Fruit fly (Drosophila melanogaster): Measurements from ENCODE around the gene CG10877.

CG10877 gene

DNA sequence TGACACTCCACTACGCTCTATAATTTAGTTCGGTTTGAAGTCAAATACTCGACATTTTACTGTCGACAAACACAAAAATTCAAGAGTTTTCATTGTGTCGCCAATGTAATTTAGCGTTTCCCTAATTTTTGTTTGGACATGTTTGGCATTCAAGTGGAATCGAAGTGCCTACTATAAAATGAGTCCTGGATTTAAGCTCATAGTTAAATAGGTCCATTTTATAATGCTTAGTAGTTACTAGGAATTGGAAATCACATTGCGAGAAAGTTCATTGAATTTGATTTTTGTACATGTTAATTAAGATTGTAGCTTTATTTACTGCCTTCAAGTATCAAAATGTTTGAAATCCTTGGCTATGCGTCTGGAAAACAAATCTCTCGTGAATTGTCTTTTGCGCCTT lies 9.6 kb downstream of the CG10877 start, which contains the start of gene att-ORFB:
Gene att-ORFB, minus strand, starts transcription at position 101 of the 400 bp plus-strand sequence.
- TF ChIP-seq insv (optimal IDR thresholded peaks at IDR 0.05): no peak
- no peak for TF ChIP-seq h (optimal IDR thresholded peaks at IDR 0.05)
- TF ChIP-seq ttk (optimal IDR thresholded peaks at IDR 0.05): no peak
- TF ChIP-seq psq (optimal IDR thresholded peaks at IDR 0.05): no peak
- no peak for TF ChIP-seq Sin3A (optimal IDR thresholded peaks at IDR 0.05)
- TF ChIP-seq Myc (optimal IDR thresholded peaks at IDR 0.05): no peak

DNA sequence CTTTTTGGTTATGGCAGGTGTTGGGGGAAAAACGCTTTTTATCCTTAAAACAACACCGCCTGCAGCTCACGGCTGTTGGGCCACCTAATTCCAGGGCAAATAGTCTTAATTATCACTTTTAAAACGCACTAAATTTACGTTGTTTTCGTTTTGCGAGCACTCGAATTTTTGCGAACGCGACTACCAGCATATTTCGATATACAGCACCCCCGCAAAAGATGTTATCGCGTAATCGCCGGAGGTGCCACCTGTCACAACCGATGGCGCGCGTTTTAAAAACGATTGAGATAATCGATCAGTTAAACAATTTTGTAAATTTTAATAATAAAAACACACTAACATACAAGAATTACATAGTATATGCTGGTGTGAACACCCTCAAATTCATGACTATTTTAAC lies 11.8 kb downstream of the CG10877 start, which contains the start of gene Stat92E:
Gene Stat92E, minus strand, starts transcription at position 219 of the 400 bp plus-strand sequence.
- TF ChIP-seq Sin3A (optimal IDR thresholded peaks at IDR 0.05) (no peak), psq (optimal IDR thresholded peaks at IDR 0.05) (no peak), ttk (optimal IDR thresholded peaks at IDR 0.05) (no peak), insv (optimal IDR thresholded peaks at IDR 0.05) (no peak), Myc (optimal IDR thresholded peaks at IDR 0.05) (no peak), h (optimal IDR thresholded peaks at IDR 0.05) (no peak)

DNA sequence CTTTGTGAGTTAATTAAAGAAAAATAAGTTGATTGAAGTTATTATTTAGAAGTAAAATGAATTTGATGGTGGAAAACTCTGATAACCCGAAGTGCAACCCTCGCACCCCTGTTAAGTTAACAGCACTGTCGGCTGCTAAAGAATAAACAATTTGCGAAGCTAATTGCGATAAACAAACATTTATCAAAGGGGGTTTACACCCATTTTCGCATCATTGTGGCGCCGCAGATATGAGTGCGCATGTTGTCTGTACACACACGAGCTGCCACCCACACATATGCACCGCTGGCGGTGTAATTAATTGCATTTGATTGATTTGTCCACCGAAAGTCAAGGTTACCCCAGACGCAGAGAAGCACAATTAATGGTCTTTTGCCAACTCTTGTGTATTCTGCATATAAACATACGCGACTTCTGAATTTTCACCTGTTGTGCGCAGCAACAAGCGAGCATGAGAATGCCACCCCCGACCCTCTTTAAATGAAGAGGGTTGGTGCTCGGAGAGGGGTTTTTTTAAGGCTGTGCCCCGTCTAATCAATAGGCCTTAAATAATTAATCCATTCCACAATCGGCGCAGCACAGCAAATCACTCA lies 12.3 kb downstream of the CG10877 start:
- TF ChIP-seq insv (optimal IDR thresholded peaks at IDR 0.05) (no peak), h (optimal IDR thresholded peaks at IDR 0.05) (no peak), Sin3A (optimal IDR thresholded peaks at IDR 0.05) (no peak), ttk (optimal IDR thresholded peaks at IDR 0.05) (no peak), psq (optimal IDR thresholded peaks at IDR 0.05) (no peak), Myc (optimal IDR thresholded peaks at IDR 0.05) (no peak)

DNA sequence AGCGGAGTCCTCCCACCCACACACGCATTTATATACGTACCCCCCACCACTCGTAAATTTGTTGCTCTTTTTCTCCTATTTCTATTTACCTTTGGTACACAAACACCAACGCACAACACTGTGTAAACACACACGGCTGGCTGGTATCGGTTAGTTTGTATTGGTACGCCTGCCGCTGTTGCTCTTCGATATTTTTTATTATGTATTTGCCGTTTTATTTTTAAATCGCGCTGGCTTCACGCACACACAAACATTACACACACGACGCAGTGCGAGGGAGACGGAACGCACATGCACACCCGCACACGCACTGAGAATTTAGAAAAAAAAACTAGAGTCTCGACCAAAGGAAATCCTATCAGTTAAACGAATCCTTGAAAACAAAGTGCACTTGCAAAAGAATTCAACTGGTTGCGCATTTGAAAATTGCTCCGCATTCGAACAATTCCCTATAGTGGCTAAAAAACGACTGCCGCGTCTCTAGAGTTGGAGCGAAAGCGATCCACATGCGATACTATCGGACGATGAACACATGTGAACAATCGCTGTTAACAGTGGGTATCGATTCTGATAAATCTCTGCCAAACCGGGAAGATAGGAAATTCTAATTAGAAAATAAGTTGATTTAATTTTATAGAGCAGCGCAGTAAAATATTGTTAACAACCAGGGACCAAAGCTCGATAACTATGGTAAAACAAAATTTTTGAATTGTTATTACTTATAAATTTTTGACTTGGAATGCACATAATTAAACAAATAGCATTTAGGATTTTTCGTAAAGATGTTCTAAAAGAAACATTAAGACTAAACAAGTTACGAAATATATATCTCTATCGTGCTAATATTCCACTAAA lies 13.0 kb downstream of the CG10877 start:
- TF ChIP-seq Sin3A (optimal IDR thresholded peaks at IDR 0.05) (no peak), h (optimal IDR thresholded peaks at IDR 0.05) (no peak), insv (optimal IDR thresholded peaks at IDR 0.05) (no peak), psq (optimal IDR thresholded peaks at IDR 0.05) (no peak), ttk (optimal IDR thresholded peaks at IDR 0.05) (no peak), Myc (optimal IDR thresholded peaks at IDR 0.05) (no peak)

DNA sequence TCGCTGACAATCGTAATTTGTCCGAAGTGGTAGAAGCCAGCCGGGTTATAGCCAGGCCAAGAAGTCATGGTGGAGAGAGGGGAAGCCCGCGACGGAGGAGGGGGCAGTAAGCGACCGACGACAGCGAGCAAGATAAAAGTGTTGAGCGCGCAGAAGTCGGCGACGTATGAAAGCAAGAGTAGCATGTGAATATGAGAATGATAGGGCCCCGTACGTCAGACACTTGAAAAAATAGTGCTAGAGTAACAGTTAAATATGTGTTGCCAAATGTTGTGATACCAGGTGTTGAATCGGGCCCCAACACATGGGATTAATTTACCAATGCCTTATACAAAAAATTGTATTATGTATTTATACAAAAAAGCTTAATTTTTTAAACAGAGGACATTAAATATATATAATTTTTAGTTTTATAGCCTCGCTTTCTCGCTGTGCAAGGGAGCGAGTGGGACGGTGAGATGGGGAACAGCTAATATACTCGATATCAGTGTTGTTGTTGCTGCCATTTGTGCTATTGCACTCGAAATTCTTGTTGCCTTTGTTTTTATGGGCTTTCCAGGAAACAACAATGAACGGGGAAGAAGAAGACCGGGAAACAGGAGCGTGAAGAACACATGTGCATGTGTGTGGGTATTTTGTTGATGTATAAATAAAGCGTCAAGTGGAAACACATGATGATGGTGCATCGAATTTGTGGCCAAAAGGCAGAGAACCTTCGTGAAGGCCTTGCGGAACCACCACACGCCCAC lies 13.8 kb downstream of the CG10877 start:
- TF ChIP-seq psq (optimal IDR thresholded peaks at IDR 0.05) (no peak), insv (optimal IDR thresholded peaks at IDR 0.05) (no peak), ttk (optimal IDR thresholded peaks at IDR 0.05) (no peak), Sin3A (optimal IDR thresholded peaks at IDR 0.05) (no peak), h (optimal IDR thresholded peaks at IDR 0.05) (no peak), Myc (optimal IDR thresholded peaks at IDR 0.05) (no peak)

DNA sequence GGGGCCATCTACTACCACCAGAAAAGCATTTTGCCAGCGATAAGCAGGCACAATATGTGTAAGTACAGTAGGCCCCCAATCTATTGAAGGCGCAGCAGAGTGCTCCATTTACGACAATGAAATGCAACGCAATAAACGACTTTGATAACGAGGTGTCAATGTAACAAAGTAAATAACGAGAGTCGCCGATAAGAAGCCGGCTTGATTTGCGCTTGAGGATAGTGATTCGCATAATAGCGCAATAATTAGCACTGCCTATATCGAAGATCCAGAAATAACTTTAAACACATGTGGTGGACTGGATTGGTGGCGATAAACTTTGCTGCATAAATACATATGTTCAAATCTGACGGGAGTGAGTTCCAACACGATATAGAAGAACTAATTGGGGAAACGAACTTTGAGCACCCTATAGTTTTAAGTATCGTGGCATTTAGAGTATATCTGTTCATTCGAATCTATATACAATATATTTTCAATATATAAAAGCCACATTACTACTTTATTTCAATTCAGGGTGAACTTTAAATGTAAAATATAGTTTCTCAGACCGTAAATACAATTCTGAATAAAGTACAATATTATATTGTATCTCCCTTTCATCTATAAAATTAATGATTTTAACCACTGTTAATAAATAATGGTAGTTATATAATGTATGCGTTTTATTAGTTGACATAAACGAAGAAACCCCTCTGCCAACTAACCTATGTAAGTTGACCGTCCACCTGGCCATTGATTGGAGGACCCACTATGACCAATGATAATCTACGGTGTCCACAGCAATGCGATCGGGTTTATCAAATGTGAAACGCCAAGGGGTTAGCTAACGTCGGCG lies 14.6 kb downstream of the CG10877 start:
- TF ChIP-seq ttk (optimal IDR thresholded peaks at IDR 0.05) (no peak), Myc (optimal IDR thresholded peaks at IDR 0.05) (no peak), Sin3A (optimal IDR thresholded peaks at IDR 0.05) (no peak), psq (optimal IDR thresholded peaks at IDR 0.05) (no peak), h (optimal IDR thresholded peaks at IDR 0.05) (no peak), insv (optimal IDR thresholded peaks at IDR 0.05) (no peak)

- no peak for TF ChIP-seq h (optimal IDR thresholded peaks at IDR 0.05)
- TF ChIP-seq Myc (optimal IDR thresholded peaks at IDR 0.05): no peak
- no peak for TF ChIP-seq insv (optimal IDR thresholded peaks at IDR 0.05)
- TF ChIP-seq ttk (optimal IDR thresholded peaks at IDR 0.05): no peak
- TF ChIP-seq psq (optimal IDR thresholded peaks at IDR 0.05): no peak
These were observed 15.6 kb downstream of the CG10877 start for dm6 chr3R:20548255-20548654.

dm6 chr3R:20547758-20548157 lies 16.1 kb downstream of the CG10877 start:
- TF ChIP-seq Sin3A (optimal IDR thresholded peaks at IDR 0.05): no peak
- no peak for TF ChIP-seq Myc (optimal IDR thresholded peaks at IDR 0.05)
- no peak for TF ChIP-seq h (optimal IDR thresholded peaks at IDR 0.05)
- no peak for TF ChIP-seq ttk (optimal IDR thresholded peaks at IDR 0.05)
- no peak for TF ChIP-seq insv (optimal IDR thresholded peaks at IDR 0.05)
- no peak for TF ChIP-seq psq (optimal IDR thresholded peaks at IDR 0.05)

DNA sequence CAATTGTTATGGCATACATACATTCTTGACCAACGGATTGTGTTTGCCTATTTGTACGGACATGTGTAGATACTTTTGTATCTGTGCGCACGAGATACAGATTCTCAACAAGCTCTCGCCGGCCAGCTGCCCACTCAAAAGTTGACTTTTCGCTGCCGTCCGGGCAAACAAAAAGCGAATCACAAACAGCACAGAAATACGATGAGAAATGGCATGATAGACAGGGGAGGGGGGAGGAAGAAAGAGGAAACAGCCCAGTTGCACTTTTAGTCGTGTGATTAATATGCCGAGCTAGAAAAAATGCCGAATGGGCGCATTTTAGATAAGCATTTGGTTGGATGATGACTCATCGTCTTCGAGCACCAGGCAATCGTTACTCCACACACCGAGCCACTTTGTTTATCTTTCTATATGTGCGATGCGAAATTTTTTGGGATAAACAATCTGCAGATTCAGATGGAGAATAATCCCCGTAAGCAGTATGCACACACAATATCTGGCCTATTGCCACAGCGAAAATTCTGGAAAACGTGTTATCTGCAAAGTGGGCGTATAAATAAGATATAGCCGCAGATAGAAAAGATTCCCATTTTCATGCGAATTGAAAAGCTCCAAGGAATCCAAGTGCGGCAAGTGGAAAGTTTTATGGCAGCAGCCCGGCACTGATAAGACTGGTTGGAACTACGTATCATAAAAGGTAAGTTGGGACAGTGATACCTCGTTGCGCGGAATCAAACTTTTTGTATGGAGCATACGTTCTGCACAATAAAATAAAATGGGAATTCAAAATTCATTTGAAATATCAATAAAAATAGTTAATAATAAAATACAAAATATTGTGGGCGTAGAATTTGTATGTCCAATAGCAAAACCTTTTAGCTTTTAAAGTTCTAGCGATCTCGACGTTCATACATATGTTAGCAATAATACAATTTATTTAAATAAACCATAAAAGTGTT lies 16.9 kb downstream of the CG10877 start:
- TF ChIP-seq insv (optimal IDR thresholded peaks at IDR 0.05) (no peak), psq (optimal IDR thresholded peaks at IDR 0.05) (no peak), Myc (optimal IDR thresholded peaks at IDR 0.05) (no peak), Sin3A (optimal IDR thresholded peaks at IDR 0.05) (no peak), h (optimal IDR thresholded peaks at IDR 0.05) (no peak)

DNA sequence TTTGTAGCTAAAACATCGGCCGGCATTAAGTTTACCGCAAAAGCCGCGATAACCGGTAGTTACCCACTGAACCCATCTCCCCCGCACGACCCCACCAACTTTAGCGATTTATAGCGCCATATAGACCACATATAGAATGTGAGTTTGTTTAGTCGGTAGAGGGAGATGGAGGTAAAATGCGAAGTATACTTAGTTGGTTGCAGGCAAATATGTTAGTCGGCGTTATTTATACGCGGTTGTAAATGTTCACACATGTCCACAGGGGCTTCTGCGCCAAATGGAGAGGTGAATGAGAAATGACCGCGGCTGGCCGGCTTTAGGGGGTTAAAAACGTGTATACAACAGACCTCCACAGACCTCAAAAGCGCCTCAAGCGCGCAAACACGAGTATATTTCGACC lies 18.2 kb downstream of the CG10877 start:
- TF ChIP-seq insv (optimal IDR thresholded peaks at IDR 0.05) (no peak), ttk (optimal IDR thresholded peaks at IDR 0.05) (no peak), psq (optimal IDR thresholded peaks at IDR 0.05) (no peak), Myc (optimal IDR thresholded peaks at IDR 0.05) (no peak), Sin3A (optimal IDR thresholded peaks at IDR 0.05) (no peak), h (optimal IDR thresholded peaks at IDR 0.05) (no peak)

Data from Kc167 (cell line).